Fruit fly (Drosophila melanogaster): ENCODE results near the gene CG42831.
A peak's percentile ranks its signal among the peaks of the same experiment; 100 is the strongest.

Gene CG42831

dm6 chr3L:10841905-10842304 lies 27.3 kb downstream of the CG42831 start:
- TF ChIP-seq CG13204 (GFP tag; optimal IDR thresholded peaks at IDR 0.05) (peak; percentile 29), Snoo (tag; optimal IDR thresholded peaks at IDR 0.05) (no peak), Ets98B (GFP tag; IDR thresholded peaks at IDR 0.05) (no peak), CG15710 (tag; optimal IDR thresholded peaks at IDR 0.05) (no peak), CG10348 (GFP tag; IDR thresholded peaks at IDR 0.05) (no peak), CG8301 (tag; optimal IDR thresholded peaks at IDR 0.05) (no peak), fd96Ca (GFP tag; IDR thresholded peaks at IDR 0.05) (no peak)

DNA sequence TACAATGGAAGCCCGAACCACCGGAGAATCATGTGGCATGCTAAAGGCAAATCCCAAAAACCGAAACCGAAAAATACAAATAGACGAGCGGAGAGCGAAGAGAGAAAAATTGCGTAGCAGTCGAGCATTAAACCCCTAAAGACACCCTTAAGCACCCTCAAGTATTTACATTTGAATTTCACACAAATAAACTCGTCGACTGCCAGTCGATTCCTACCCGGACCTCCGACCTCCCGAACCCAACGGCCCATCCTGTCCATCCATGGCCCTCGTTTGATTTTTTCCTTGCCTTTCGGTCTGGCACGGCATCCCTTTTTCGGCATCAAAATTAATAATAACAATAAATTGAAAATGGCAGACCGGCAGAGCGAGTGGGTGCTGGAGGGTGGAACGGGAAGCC lies 28.2 kb downstream of the CG42831 start:
- TF ChIP-seq CG8159 (tag; optimal IDR thresholded peaks at IDR 0.05) (no peak), D1 (tag; optimal IDR thresholded peaks at IDR 0.05) (no peak), Snoo (tag; optimal IDR thresholded peaks at IDR 0.05) (no peak), CG8301 (tag; optimal IDR thresholded peaks at IDR 0.05) (no peak), CG17806 (tag; optimal IDR thresholded peaks at IDR 0.05) (no peak), gl (tag; optimal IDR thresholded peaks at IDR 0.05) (no peak), CG9948 (tag; optimal IDR thresholded peaks at IDR 0.05) (no peak), CG10348 (GFP tag; IDR thresholded peaks at IDR 0.05) (no peak), CG34367 (tag; optimal IDR thresholded peaks at IDR 0.05) (no peak)

DNA sequence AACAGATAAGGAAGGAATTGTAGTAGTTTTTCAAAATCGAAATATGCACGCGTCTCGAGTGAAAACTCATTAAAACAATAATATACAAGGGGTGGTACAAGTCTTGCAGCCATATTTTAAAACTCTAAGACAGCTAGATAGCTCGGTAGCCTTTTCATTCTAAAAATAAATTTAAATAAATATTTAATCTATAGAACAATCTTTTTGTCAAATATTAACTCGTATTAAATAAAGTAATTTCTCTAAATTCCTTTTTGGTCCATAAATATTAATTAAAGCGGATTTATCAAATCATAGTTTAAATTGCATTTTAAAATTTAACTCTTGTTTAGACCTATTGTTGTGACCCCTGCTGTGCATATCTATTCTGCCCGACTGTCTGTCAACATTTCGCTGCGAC lies 28.7 kb downstream of the CG42831 start:
- TF ChIP-seq CG8301 (tag; optimal IDR thresholded peaks at IDR 0.05) (peak; percentile 13), Snoo (tag; optimal IDR thresholded peaks at IDR 0.05) (peak; percentile 12), gl (tag; optimal IDR thresholded peaks at IDR 0.05) (no peak), EcR (GFP tag; optimal IDR thresholded peaks at IDR 0.05) (no peak), Pif1B (GFP tag; optimal IDR thresholded peaks at IDR 0.05) (no peak), CG14655 (GFP tag; optimal IDR thresholded peaks at IDR 0.05) (peak; percentile 53), Pif1A (GFP tag; optimal IDR thresholded peaks at IDR 0.05) (no peak), CG13204 (GFP tag; optimal IDR thresholded peaks at IDR 0.05) (no peak), fd96Ca (GFP tag; IDR thresholded peaks at IDR 0.05) (no peak), CG8159 (tag; optimal IDR thresholded peaks at IDR 0.05) (peak; percentile 75), CG10348 (GFP tag; IDR thresholded peaks at IDR 0.05) (no peak), CG34367 (tag; optimal IDR thresholded peaks at IDR 0.05) (peak; percentile 25), CG12605 (GFP tag; IDR thresholded peaks at IDR 0.05) (no peak), CG32121 (GFP tag; IDR thresholded peaks at IDR 0.05) (no peak), Ets98B (GFP tag; IDR thresholded peaks at IDR 0.05) (no peak), D1 (tag; optimal IDR thresholded peaks at IDR 0.05) (no peak), CG4496 (GFP tag; IDR thresholded peaks at IDR 0.05) (no peak), rn (GFP tag; IDR thresholded peaks at IDR 0.05) (no peak), CG17806 (tag; optimal IDR thresholded peaks at IDR 0.05) (peak; percentile 39), CG15710 (tag; optimal IDR thresholded peaks at IDR 0.05) (peak; percentile 41), CG9948 (tag; optimal IDR thresholded peaks at IDR 0.05) (peak; percentile 45)

dm6 chr3L:10843685-10844084 lies 29.1 kb downstream of the CG42831 start:
- TF ChIP-seq rn (GFP tag; IDR thresholded peaks at IDR 0.05) (no peak), CG4496 (GFP tag; IDR thresholded peaks at IDR 0.05) (0 out of 3 replicates have a peak, but pooled peaks have one; percentile 26)

DNA sequence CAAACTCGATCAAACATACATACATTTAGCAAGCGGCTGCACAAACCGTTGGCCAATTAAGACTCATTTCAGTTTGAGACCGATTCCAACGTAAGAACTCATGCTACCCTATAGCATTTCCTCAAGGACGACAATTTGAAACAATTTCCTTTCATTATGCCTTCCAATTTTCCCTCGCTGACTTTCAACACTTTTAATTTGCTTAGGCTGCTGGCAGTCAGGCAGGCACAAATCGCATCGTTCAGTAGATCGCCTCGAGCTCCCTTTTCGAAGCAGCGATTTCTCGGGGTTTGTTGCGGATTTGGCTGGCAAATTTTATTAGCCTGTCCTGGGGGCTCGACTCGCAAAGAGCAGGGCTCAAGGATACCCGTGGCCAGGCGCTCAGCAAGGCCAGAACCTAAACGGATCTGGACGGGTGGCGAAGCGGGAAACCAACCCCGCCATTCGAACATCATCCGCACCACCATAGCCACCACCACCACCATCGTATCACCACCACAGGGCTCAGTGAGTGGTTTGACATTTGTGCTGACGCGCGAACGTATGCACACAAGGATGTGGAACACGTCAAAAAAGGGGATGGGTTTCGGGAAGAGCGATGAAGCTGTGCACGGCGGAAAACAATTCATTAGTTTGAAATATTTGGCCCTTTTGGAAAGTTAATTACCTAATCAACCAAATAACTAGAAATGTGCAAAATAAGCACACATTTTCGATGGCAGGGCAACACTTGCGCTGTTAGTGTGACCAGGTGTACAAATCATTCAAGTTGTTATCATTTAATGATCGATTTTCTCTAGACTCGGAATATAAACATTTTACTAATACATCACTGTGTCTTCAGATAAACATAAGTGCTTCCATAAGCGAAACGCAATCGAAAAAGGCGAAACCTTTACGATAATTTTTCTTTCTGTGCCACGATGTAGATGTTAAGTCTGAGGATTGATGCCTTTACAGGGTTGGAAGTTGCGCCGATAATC lies 30.2 kb downstream of the CG42831 start:
- no peak for TF ChIP-seq CG4496 (GFP tag; IDR thresholded peaks at IDR 0.05)
- TF ChIP-seq CG8159 (tag; optimal IDR thresholded peaks at IDR 0.05), result peak; percentile 49
- no peak for TF ChIP-seq CG13204 (GFP tag; optimal IDR thresholded peaks at IDR 0.05)
- no peak for TF ChIP-seq CG12605 (GFP tag; IDR thresholded peaks at IDR 0.05)
- TF ChIP-seq CG15710 (tag; optimal IDR thresholded peaks at IDR 0.05), result peak; percentile 2
- TF ChIP-seq EcR (GFP tag; optimal IDR thresholded peaks at IDR 0.05), result no peak
- TF ChIP-seq rn (GFP tag; IDR thresholded peaks at IDR 0.05), result no peak
- TF ChIP-seq D1 (tag; optimal IDR thresholded peaks at IDR 0.05), result no peak
- TF ChIP-seq CG10348 (GFP tag; IDR thresholded peaks at IDR 0.05), result no peak
- no peak for TF ChIP-seq CG9948 (tag; optimal IDR thresholded peaks at IDR 0.05)
- TF ChIP-seq CG17806 (tag; optimal IDR thresholded peaks at IDR 0.05), result no peak
- no peak for TF ChIP-seq CG32121 (GFP tag; IDR thresholded peaks at IDR 0.05)
- no peak for TF ChIP-seq Pif1A (GFP tag; optimal IDR thresholded peaks at IDR 0.05)
- no peak for TF ChIP-seq fd96Ca (GFP tag; IDR thresholded peaks at IDR 0.05)
- TF ChIP-seq CG8301 (tag; optimal IDR thresholded peaks at IDR 0.05), result no peak
- TF ChIP-seq Ets98B (GFP tag; IDR thresholded peaks at IDR 0.05), result no peak
- no peak for TF ChIP-seq CG14655 (GFP tag; optimal IDR thresholded peaks at IDR 0.05)

dm6 chr3L:10845758-10846157 lies 31.1 kb downstream of the CG42831 start:
- TF ChIP-seq CG8159 (tag; optimal IDR thresholded peaks at IDR 0.05) (no peak), CG14655 (GFP tag; optimal IDR thresholded peaks at IDR 0.05) (no peak), Snoo (tag; optimal IDR thresholded peaks at IDR 0.05) (no peak), CG8301 (tag; optimal IDR thresholded peaks at IDR 0.05) (no peak), gl (tag; optimal IDR thresholded peaks at IDR 0.05) (no peak), Pif1B (GFP tag; optimal IDR thresholded peaks at IDR 0.05) (no peak), CG9948 (tag; optimal IDR thresholded peaks at IDR 0.05) (no peak), CG15710 (tag; optimal IDR thresholded peaks at IDR 0.05) (no peak), fd96Ca (GFP tag; IDR thresholded peaks at IDR 0.05) (no peak), Ets98B (GFP tag; IDR thresholded peaks at IDR 0.05) (no peak), CG34367 (tag; optimal IDR thresholded peaks at IDR 0.05) (no peak), CG10348 (GFP tag; IDR thresholded peaks at IDR 0.05) (no peak), CG12605 (GFP tag; IDR thresholded peaks at IDR 0.05) (no peak)

All from whole organism, pupa.